Worm (Caenorhabditis elegans) whole organism, L3 larva: ENCODE results near the gene ceh-14.

ENCODE experiments used
- R02D3.7 ChIP-seq: fragments of 150-350 bp; optimal IDR thresholded peaks from 2 replicates; lab custom pipeline; 2014; ENCODE audit warnings: missing biosample characterization, missing genetic modification characterization
- ZK546.5 ChIP-seq: sonication (generic microtip); optimal IDR thresholded peaks from 2 replicates; lab custom pipeline; 2017; ENCODE audit warnings: missing biosample characterization, missing genetic modification characterization
- aly-2 ChIP-seq: fragments of 150-350 bp; optimal IDR thresholded peaks from 2 replicates; lab custom pipeline; 2014; ENCODE audit warnings: missing biosample characterization, missing genetic modification characterization
- ama-1 ChIP-seq: fragments of 150-350 bp; optimal IDR thresholded peaks from 2 replicates; lab custom pipeline; 2018
- ceh-16 ChIP-seq: sonication (generic microtip); optimal IDR thresholded peaks from 2 replicates; lab custom pipeline; 2017; ENCODE audit warnings: missing biosample characterization, missing genetic modification characterization
- ceh-9 ChIP-seq: sonication (generic microtip); optimal IDR thresholded peaks from 2 replicates; lab custom pipeline; 2018; ENCODE audit warnings: missing biosample characterization, missing genetic modification characterization
- egl-27 ChIP-seq: sonication (generic microtip); optimal IDR thresholded peaks from 4 replicates; lab custom pipeline; 2017; ENCODE audit warnings: missing biosample characterization, missing genetic modification reagents, missing genetic modification characterization
- elt-1 ChIP-seq: fragments of 150-350 bp; optimal IDR thresholded peaks from 2 replicates; lab custom pipeline; 2014; ENCODE audit warnings: missing biosample characterization, missing genetic modification characterization
- elt-2 ChIP-seq: sonication (generic microtip); optimal IDR thresholded peaks from 2 replicates; lab custom pipeline; 2016; ENCODE audit warnings: missing genetic modification reagents, mild to moderate bottlenecking, missing genetic modification characterization, missing compliant biosample characterization
- fkh-2 ChIP-seq: fragments of 150-350 bp; optimal IDR thresholded peaks from 2 replicates; lab custom pipeline; 2014; ENCODE audit warnings: missing biosample characterization, missing genetic modification reagents, missing genetic modification characterization
- fos-1 ChIP-seq: fragments of 150-350 bp; optimal IDR thresholded peaks from 2 replicates; lab custom pipeline; 2014; ENCODE audit warnings: missing biosample characterization, missing genetic modification characterization
- hmg-11 ChIP-seq: sonication (generic microtip); optimal IDR thresholded peaks from 2 replicates; lab custom pipeline; 2016; ENCODE audit warnings: missing genetic modification characterization, missing compliant biosample characterization
- lin-15B ChIP-seq: fragments of 150-350 bp; optimal IDR thresholded peaks from 2 replicates; lab custom pipeline; 2014; ENCODE audit warnings: missing biosample characterization, missing genetic modification characterization
- lin-39 ChIP-seq: fragments of 150-350 bp; optimal IDR thresholded peaks from 2 replicates; lab custom pipeline; 2018; ENCODE audit warnings: missing biosample characterization, missing genetic modification reagents, missing genetic modification characterization
- lsy-12 ChIP-seq: sonication (generic microtip); optimal IDR thresholded peaks from 2 replicates; lab custom pipeline; 2016; ENCODE audit warnings: mild to moderate bottlenecking, missing genetic modification characterization, missing compliant biosample characterization
- mdl-1 ChIP-seq: fragments of 150-350 bp; optimal IDR thresholded peaks from 2 replicates; lab custom pipeline; 2014; ENCODE audit warnings: missing biosample characterization, missing genetic modification characterization
- mml-1 ChIP-seq: fragments of 150-350 bp; sonication (generic microtip); optimal IDR thresholded peaks from 3 replicates; lab custom pipeline; 2014; ENCODE audit warnings: missing biosample characterization, missing genetic modification characterization
- nhr-11 ChIP-seq: fragments of 150-350 bp; optimal IDR thresholded peaks from 2 replicates; lab custom pipeline; 2014; ENCODE audit warnings: missing biosample characterization, missing genetic modification characterization
- nhr-12 ChIP-seq: fragments of 150-350 bp; optimal IDR thresholded peaks from 2 replicates; lab custom pipeline; 2014; ENCODE audit warnings: missing biosample characterization, missing genetic modification characterization
- nhr-23 ChIP-seq: fragments of 150-350 bp; optimal IDR thresholded peaks from 2 replicates; lab custom pipeline; 2014; ENCODE audit warnings: missing biosample characterization, missing genetic modification reagents, missing genetic modification characterization
- nhr-43 ChIP-seq: sonication (generic microtip); optimal IDR thresholded peaks from 2 replicates; lab custom pipeline; 2016; ENCODE audit warnings: mild to moderate bottlenecking, missing genetic modification characterization, missing compliant biosample characterization; ENCODE audit not compliant: poor library complexity, severe bottlenecking
- nhr-67 ChIP-seq: fragments of 150-350 bp; optimal IDR thresholded peaks from 2 replicates; lab custom pipeline; 2014; ENCODE audit warnings: missing biosample characterization, missing genetic modification characterization
- nhr-76 ChIP-seq: fragments of 150-350 bp; sonication (generic microtip); optimal IDR thresholded peaks from 5 replicates; lab custom pipeline; 2014; ENCODE audit warnings: missing biosample characterization, missing genetic modification characterization
- pha-4 ChIP-seq: fragments of 150-350 bp; optimal IDR thresholded peaks from 2 replicates; lab custom pipeline; 2014; ENCODE audit warnings: missing biosample characterization, missing genetic modification reagents, missing genetic modification characterization
- sea-2 ChIP-seq: fragments of 150-350 bp; sonication (generic microtip); optimal IDR thresholded peaks from 4 replicates; lab custom pipeline; 2014; ENCODE audit warnings: missing biosample characterization, missing genetic modification reagents, missing genetic modification characterization
- skn-1 ChIP-seq: fragments of 150-350 bp; optimal IDR thresholded peaks from 2 replicates; lab custom pipeline; 2014; ENCODE audit warnings: missing biosample characterization, missing genetic modification characterization
- snpc-4 ChIP-seq: fragments of 150-350 bp; optimal IDR thresholded peaks from 2 replicates; lab custom pipeline; 2014; ENCODE audit warnings: missing biosample characterization, missing genetic modification characterization
- unc-39 ChIP-seq: sonication (generic microtip); optimal IDR thresholded peaks from 4 replicates; lab custom pipeline; 2017; ENCODE audit warnings: missing biosample characterization, missing genetic modification characterization
- unc-62 ChIP-seq: fragments of 150-350 bp; sonication (generic microtip); optimal IDR thresholded peaks from 4 replicates; lab custom pipeline; 2014; ENCODE audit warnings: missing biosample characterization, missing genetic modification reagents, missing genetic modification characterization
- zag-1 ChIP-seq: fragments of 150-350 bp; optimal IDR thresholded peaks from 2 replicates; lab custom pipeline; 2014; ENCODE audit warnings: missing biosample characterization, missing genetic modification characterization
- ztf-4 ChIP-seq: fragments of 150-350 bp; optimal IDR thresholded peaks from 2 replicates; lab custom pipeline; 2014; ENCODE audit warnings: missing biosample characterization, missing genetic modification characterization

ceh-14 gene

ce11 chrX:7541078-7541477 is 8.5 kb upstream of the ceh-14 start:
- TF ChIP-seq skn-1 (tag; lab: Kevin White, UChicago) (no peak), mml-1 (tag; lab: Kevin White, UChicago) (no peak), snpc-4 (tag; lab: Kevin White, UChicago) (no peak), ceh-9 (tag; lab: Kevin White, UChicago) (no peak), aly-2 (tag; lab: Kevin White, UChicago) (no peak), nhr-12 (tag; lab: Kevin White, UChicago) (no peak), elt-2 (tag; lab: Kevin White, UChicago) (no peak), nhr-43 (tag; lab: Kevin White, UChicago) (no peak), elt-1 (no peak), ZK546.5 (tag; lab: Kevin White, UChicago) (no peak), zag-1 (tag; lab: Kevin White, UChicago) (no peak), lin-15B (tag; lab: Kevin White, UChicago) (no peak), nhr-11 (no peak), fkh-2 (tag; lab: Kevin White, UChicago) (no peak), hmg-11 (tag; lab: Kevin White, UChicago) (no peak), R02D3.7 (tag; lab: Kevin White, UChicago) (no peak), nhr-67 (tag; lab: Kevin White, UChicago) (no peak), ama-1 (lab: Kevin White, UChicago) (no peak), unc-39 (tag; lab: Kevin White, UChicago) (no peak), ztf-4 (tag; lab: Kevin White, UChicago) (no peak)

- no peak for TF ChIP-seq ZK546.5 (tag; lab: Kevin White, UChicago)
- no peak for TF ChIP-seq sea-2 (GFP tag; lab: Kevin White, UChicago)
- no peak for TF ChIP-seq pha-4 (tag; lab: Kevin White, UChicago)
- TF ChIP-seq lsy-12: no peak
- TF ChIP-seq aly-2 (tag; lab: Kevin White, UChicago): no peak
- TF ChIP-seq lin-15B (tag; lab: Kevin White, UChicago): no peak
- no peak for TF ChIP-seq ztf-4 (tag; lab: Kevin White, UChicago)
- no peak for TF ChIP-seq unc-62 (GFP tag; lab: Kevin White, UChicago)
- TF ChIP-seq elt-2 (tag; lab: Kevin White, UChicago): no peak
- no peak for TF ChIP-seq nhr-43 (tag; lab: Kevin White, UChicago)
- TF ChIP-seq mdl-1 (tag; lab: Kevin White, UChicago): no peak
- no peak for TF ChIP-seq nhr-76 (tag; lab: Kevin White, UChicago)
- no peak for TF ChIP-seq ceh-16
- TF ChIP-seq ama-1 (lab: Kevin White, UChicago): no peak
- TF ChIP-seq lin-39 (tag; lab: Kevin White, UChicago): no peak
- TF ChIP-seq snpc-4 (tag; lab: Kevin White, UChicago): no peak
- no peak for TF ChIP-seq nhr-12 (tag; lab: Kevin White, UChicago)
- no peak for TF ChIP-seq fos-1
- TF ChIP-seq, all 47 proteins: peak for 0
These were observed 7.5 kb upstream of the ceh-14 start, which contains the start of gene glb-16 for ce11 chrX:7540033-7540432. glb-16 (minus strand) TSS chrX:7540133.

- TF ChIP-seq nhr-43 (tag; lab: Kevin White, UChicago) (peak; percentile 26), snpc-4 (tag; lab: Kevin White, UChicago) (no peak), elt-2 (tag; lab: Kevin White, UChicago) (no peak), nhr-23 (tag; lab: Kevin White, UChicago) (peak; percentile 98), nhr-67 (tag; lab: Kevin White, UChicago) (no peak), pha-4 (tag; lab: Kevin White, UChicago) (no peak), zag-1 (tag; lab: Kevin White, UChicago) (no peak), nhr-76 (tag; lab: Kevin White, UChicago) (no peak), fos-1 (no peak), unc-39 (tag; lab: Kevin White, UChicago) (no peak), ceh-9 (tag; lab: Kevin White, UChicago) (no peak), fkh-2 (tag; lab: Kevin White, UChicago) (no peak)
These were observed 5.3 kb upstream of the ceh-14 start, which contains the start of gene dpy-7 for ce11 chrX:7537742-7538268. dpy-7 (minus strand) TSS chrX:7537792.

- TF ChIP-seq ama-1 (lab: Kevin White, UChicago) (no peak), mdl-1 (tag; lab: Kevin White, UChicago) (no peak), sea-2 (GFP tag; lab: Kevin White, UChicago) (no peak), ceh-9 (tag; lab: Kevin White, UChicago) (no peak), nhr-43 (tag; lab: Kevin White, UChicago) (no peak), egl-27 (tag; lab: Kevin White, UChicago) (no peak), lin-15B (tag; lab: Kevin White, UChicago) (no peak), hmg-11 (tag; lab: Kevin White, UChicago) (no peak)
These were observed 4.3 kb upstream of the ceh-14 start for ce11 chrX:7536869-7537268.
